Fruit fly (Drosophila melanogaster) whole organism, prepupa: ENCODE measurements around the gene IFT46.

Experiments
- CG6854 ChIP-seq: fragments of 200-800 bp; sonication (Bioruptor generic); optimal IDR thresholded peaks from 2 replicates; lab custom pipeline; 2017; ENCODE audit warnings: missing biosample characterization, mild to moderate bottlenecking, missing genetic modification characterization
- pdm3 ChIP-seq: fragments of 200-800 bp; sonication (Bioruptor generic); optimal IDR thresholded peaks from 3 replicates; lab custom pipeline; 2016; ENCODE audit warnings: missing biosample characterization, missing genetic modification characterization

DNA sequence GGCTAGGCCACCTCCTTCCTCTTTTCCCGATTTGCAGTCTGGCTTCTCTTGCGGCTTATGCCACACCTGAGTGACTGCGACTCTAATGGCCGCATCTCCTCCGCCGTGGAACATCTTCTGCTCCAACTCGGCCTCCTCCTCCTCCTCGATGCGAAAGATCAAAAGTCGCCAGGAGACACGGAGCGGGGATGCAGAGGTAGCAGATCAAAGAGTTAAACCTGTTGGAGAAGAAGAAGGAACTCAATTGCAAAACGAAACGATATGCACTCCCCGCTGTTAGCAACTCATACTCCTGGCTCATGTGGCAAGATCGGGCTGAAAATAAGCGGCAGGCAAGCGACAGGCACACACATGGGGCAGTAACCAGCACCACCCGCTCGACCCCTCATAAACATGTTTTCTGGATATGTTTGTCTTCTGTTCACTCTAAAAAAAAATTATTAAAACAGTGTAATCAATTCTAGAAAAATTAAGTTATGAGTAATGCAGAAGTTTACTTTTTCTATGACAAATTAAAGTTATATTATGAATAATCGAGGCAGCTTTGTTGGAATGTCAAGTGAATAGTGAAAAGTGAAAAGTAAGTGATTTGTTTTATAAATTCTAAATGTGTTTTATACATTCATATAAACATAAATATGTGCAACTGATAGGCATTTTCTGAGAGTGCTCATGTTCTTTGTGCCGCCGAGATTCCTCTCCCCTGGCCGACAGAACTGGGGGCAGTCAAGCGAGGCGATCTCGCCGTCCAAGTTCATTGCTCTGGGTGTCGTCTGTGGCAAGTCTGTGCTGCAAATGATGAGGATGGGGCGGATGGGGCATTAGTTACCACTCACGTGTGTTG lies 49.0 kb upstream of the IFT46 start:
- TF ChIP-seq pdm3 (GFP tag; lab: Kevin White, UChicago) = peak; percentile 76
- TF ChIP-seq CG6854 (GFP tag; lab: Kevin White, UChicago) = peak; percentile 13
